Worm (Caenorhabditis elegans): ENCODE data around the gene atg-2.

Gene atg-2

ce11 chrX:6792281-6793003 lies 14.1 kb upstream of the atg-2 start:
- TF ChIP-seq cog-1 (tag; optimal IDR thresholded peaks at IDR 0.05) (no peak), tab-1 (GFP tag; IDR thresholded peaks at IDR 0.05) (no peak), flt-1 (GFP tag; IDR thresholded peaks at IDR 0.05) (no peak), ref-1 (GFP tag; conservative IDR thresholded peaks at IDR 0.05) (no peak), med-1 (GFP tag; optimal IDR thresholded peaks at IDR 0.05; ENCODE audit: insufficient read depth) (no peak), klf-2 (GFP tag; conservative IDR thresholded peaks at IDR 0.05) (no peak), ztf-23 (GFP tag; IDR thresholded peaks at IDR 0.05) (no peak), T22C8.4 (GFP tag; IDR thresholded peaks at IDR 0.05) (no peak), ztf-29 (GFP tag; IDR thresholded peaks at IDR 0.05) (no peak)

ce11 chrX:6795843-6796521 lies 10.6 kb upstream of the atg-2 start:
- no peak for TF ChIP-seq ref-1 (GFP tag; conservative IDR thresholded peaks at IDR 0.05)
- TF ChIP-seq tab-1 (GFP tag; IDR thresholded peaks at IDR 0.05) = no peak
- no peak for TF ChIP-seq med-1 (GFP tag; optimal IDR thresholded peaks at IDR 0.05; ENCODE audit: insufficient read depth)
- TF ChIP-seq ztf-29 (GFP tag; IDR thresholded peaks at IDR 0.05) = no peak
- no peak for TF ChIP-seq cog-1 (tag; optimal IDR thresholded peaks at IDR 0.05)
- no peak for TF ChIP-seq klf-2 (GFP tag; conservative IDR thresholded peaks at IDR 0.05)
- TF ChIP-seq T22C8.4 (GFP tag; IDR thresholded peaks at IDR 0.05) = no peak
- TF ChIP-seq flt-1 (GFP tag; IDR thresholded peaks at IDR 0.05) = no peak
- TF ChIP-seq ztf-23 (GFP tag; IDR thresholded peaks at IDR 0.05) = no peak

ce11 chrX:6799776-6800175 lies 6.8 kb upstream of the atg-2 start, which contains the start of gene M03A8.3:
TSS of gene M03A8.3 (plus strand) at chrX:6800053.
- no peak for TF ChIP-seq med-1 (GFP tag; optimal IDR thresholded peaks at IDR 0.05; ENCODE audit: insufficient read depth)
- TF ChIP-seq ztf-23 (GFP tag; IDR thresholded peaks at IDR 0.05) = no peak
- TF ChIP-seq flt-1 (GFP tag; IDR thresholded peaks at IDR 0.05) = no peak
- TF ChIP-seq ztf-29 (GFP tag; IDR thresholded peaks at IDR 0.05) = no peak
- no peak for TF ChIP-seq klf-2 (GFP tag; conservative IDR thresholded peaks at IDR 0.05)
- TF ChIP-seq tab-1 (GFP tag; IDR thresholded peaks at IDR 0.05) = no peak
- no peak for TF ChIP-seq T22C8.4 (GFP tag; IDR thresholded peaks at IDR 0.05)
- no peak for TF ChIP-seq cog-1 (tag; optimal IDR thresholded peaks at IDR 0.05)
- no peak for TF ChIP-seq ref-1 (GFP tag; conservative IDR thresholded peaks at IDR 0.05)

DNA sequence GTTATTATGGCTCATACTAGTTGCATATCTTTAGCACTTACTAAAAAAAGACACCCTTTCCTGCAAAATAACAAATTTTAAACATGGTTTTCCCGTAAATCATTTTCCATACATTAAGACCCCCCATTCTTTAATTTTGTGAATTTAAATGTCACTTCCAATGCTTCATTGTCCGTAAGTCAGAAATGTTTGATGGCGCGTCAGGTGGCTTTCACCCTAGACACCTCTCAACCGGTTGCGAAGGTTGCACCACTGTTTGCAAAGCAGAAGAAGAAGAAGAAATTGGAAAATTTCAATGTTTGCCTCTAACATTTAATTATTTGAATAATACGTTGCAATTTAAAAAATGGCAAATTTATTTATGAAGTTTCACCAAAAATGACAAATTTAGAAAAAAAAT lies 5.0 kb upstream of the atg-2 start:
- no peak for TF ChIP-seq med-1 (GFP tag; optimal IDR thresholded peaks at IDR 0.05; ENCODE audit: insufficient read depth)
- no peak for TF ChIP-seq klf-2 (GFP tag; conservative IDR thresholded peaks at IDR 0.05)
- TF ChIP-seq T22C8.4 (GFP tag; IDR thresholded peaks at IDR 0.05) = no peak
- TF ChIP-seq tab-1 (GFP tag; IDR thresholded peaks at IDR 0.05) = no peak
- no peak for TF ChIP-seq ref-1 (GFP tag; conservative IDR thresholded peaks at IDR 0.05)
- no peak for TF ChIP-seq ztf-23 (GFP tag; IDR thresholded peaks at IDR 0.05)
- no peak for TF ChIP-seq cog-1 (tag; optimal IDR thresholded peaks at IDR 0.05)
- no peak for TF ChIP-seq ztf-29 (GFP tag; IDR thresholded peaks at IDR 0.05)
- no peak for TF ChIP-seq flt-1 (GFP tag; IDR thresholded peaks at IDR 0.05)

ce11 chrX:6804405-6804804 lies 2.2 kb upstream of the atg-2 start:
- TF ChIP-seq tab-1 (GFP tag; IDR thresholded peaks at IDR 0.05) (no peak), flt-1 (GFP tag; IDR thresholded peaks at IDR 0.05) (no peak), cog-1 (tag; optimal IDR thresholded peaks at IDR 0.05) (no peak), ztf-23 (GFP tag; IDR thresholded peaks at IDR 0.05) (no peak), ref-1 (GFP tag; conservative IDR thresholded peaks at IDR 0.05) (no peak)

- TF ChIP-seq ztf-29 (GFP tag; IDR thresholded peaks at IDR 0.05) = no peak
- no peak for TF ChIP-seq ztf-23 (GFP tag; IDR thresholded peaks at IDR 0.05)
- no peak for TF ChIP-seq ref-1 (GFP tag; conservative IDR thresholded peaks at IDR 0.05)
- no peak for TF ChIP-seq T22C8.4 (GFP tag; IDR thresholded peaks at IDR 0.05)
- TF ChIP-seq tab-1 (GFP tag; IDR thresholded peaks at IDR 0.05) = no peak
- TF ChIP-seq klf-2 (GFP tag; conservative IDR thresholded peaks at IDR 0.05) = no peak
- no peak for TF ChIP-seq cog-1 (tag; optimal IDR thresholded peaks at IDR 0.05)
- TF ChIP-seq med-1 (GFP tag; optimal IDR thresholded peaks at IDR 0.05; ENCODE audit: insufficient read depth) = no peak
- TF ChIP-seq flt-1 (GFP tag; IDR thresholded peaks at IDR 0.05) = no peak
These were observed 1.7 kb upstream of the atg-2 start for ce11 chrX:6804857-6805256.

- TF ChIP-seq cog-1 (tag; optimal IDR thresholded peaks at IDR 0.05) = no peak
- TF ChIP-seq med-1 (GFP tag; optimal IDR thresholded peaks at IDR 0.05; ENCODE audit: insufficient read depth) = no peak
- no peak for TF ChIP-seq flt-1 (GFP tag; IDR thresholded peaks at IDR 0.05)
These were observed 1.1 kb upstream of the atg-2 start for ce11 chrX:6805427-6805826.

DNA sequence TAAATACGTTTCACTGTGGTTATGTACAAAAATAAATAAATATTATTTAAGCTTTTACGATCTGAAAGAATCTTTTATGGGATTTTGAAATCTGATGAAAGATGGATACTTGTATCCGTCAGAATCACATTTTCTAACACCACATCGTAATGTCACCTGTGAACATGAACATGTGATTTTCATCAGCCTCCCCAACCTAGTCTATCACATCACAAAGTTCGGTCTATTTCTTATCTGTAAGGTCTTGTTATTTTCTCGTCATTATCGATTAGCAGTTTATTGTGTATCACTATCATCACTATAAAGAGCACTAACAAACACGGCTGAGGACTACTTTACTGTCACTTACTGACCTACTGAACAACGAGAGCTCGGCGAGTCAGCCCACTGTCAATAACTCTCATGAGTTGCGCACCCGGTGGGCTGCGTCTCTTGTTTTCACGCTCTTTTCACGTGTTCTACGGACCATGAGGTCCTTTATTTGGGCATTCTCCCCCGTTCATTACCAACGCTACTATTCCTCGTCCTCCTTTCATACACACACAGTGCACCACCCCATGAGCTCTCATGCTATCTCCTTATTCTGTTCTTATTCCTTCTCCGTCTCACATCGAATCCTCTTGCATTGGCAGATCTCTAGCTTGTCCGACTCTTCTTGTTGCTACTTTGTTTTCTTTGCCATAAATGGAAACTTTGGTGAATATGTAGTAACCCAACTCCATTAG lies 736 bp downstream of the atg-2 start:
- no peak for TF ChIP-seq tab-1 (GFP tag; IDR thresholded peaks at IDR 0.05)
- TF ChIP-seq ztf-23 (GFP tag; IDR thresholded peaks at IDR 0.05) = no peak
- no peak for TF ChIP-seq T22C8.4 (GFP tag; IDR thresholded peaks at IDR 0.05)
- no peak for TF ChIP-seq ref-1 (GFP tag; conservative IDR thresholded peaks at IDR 0.05)
- TF ChIP-seq ztf-29 (GFP tag; IDR thresholded peaks at IDR 0.05) = no peak
- TF ChIP-seq cog-1 (tag; optimal IDR thresholded peaks at IDR 0.05) = no peak
- no peak for TF ChIP-seq med-1 (GFP tag; optimal IDR thresholded peaks at IDR 0.05; ENCODE audit: insufficient read depth)
- TF ChIP-seq flt-1 (GFP tag; IDR thresholded peaks at IDR 0.05) = no peak
- TF ChIP-seq klf-2 (GFP tag; conservative IDR thresholded peaks at IDR 0.05) = no peak

DNA sequence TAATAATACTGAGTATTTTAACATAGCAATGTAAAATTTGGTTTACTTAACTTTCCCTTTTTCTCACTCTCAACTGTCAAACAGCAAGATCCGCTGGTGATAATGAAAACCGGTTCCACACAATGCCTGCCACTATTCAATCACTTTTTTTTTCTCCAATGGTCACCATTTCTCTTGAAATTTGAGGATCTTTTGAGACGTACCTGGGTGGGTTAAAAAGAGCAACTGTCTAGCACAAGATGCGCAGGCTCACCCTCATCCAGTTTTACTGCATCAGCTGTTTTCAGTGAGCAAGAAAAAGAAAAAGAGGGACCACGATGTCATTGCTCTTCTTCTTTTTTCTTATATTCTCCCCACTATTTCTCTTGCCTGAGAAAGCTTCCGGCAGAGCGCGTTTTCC lies 1.7 kb downstream of the atg-2 start:
- TF ChIP-seq ztf-23 (GFP tag; IDR thresholded peaks at IDR 0.05) (no peak), flt-1 (GFP tag; IDR thresholded peaks at IDR 0.05) (no peak), cog-1 (tag; optimal IDR thresholded peaks at IDR 0.05) (no peak), klf-2 (GFP tag; conservative IDR thresholded peaks at IDR 0.05) (no peak), tab-1 (GFP tag; IDR thresholded peaks at IDR 0.05) (no peak), ztf-29 (GFP tag; IDR thresholded peaks at IDR 0.05) (no peak), T22C8.4 (GFP tag; IDR thresholded peaks at IDR 0.05) (no peak), med-1 (GFP tag; optimal IDR thresholded peaks at IDR 0.05; ENCODE audit: insufficient read depth) (no peak), ref-1 (GFP tag; conservative IDR thresholded peaks at IDR 0.05) (no peak)
